Fruit fly (Drosophila melanogaster) S2 (cell line): Measurements from ENCODE around the gene CG31528.

Source experiments
- CG8478 ChIP-seq: fragments of >200 bp; optimal IDR thresholded peaks from 2 replicates; lab custom pipeline; 2018
- CTCF ChIP-seq, 2 experiments: fragments of >200 bp; optimal IDR thresholded peaks; 2 replicates each; lab custom pipeline; 2018

dm6 chr3R:4453213-4453956 lies 37.1 kb downstream of the CG31528 start:
- TF ChIP-seq CTCF (optimal IDR thresholded peaks at IDR 0.05; lab: Kevin White, UChicago) (peak in 1 of 2 experiments; percentile 4), CG8478 (lab: Kevin White, UChicago) (no peak)
